Worm (Caenorhabditis elegans) whole organism, L2 larva: ENCODE data around the gene C35B1.4.

ENCODE experiments used
- C34F6.9 ChIP-seq: fragments of 150-350 bp; optimal IDR thresholded peaks from 2 replicates; lab custom pipeline; 2014; ENCODE audit warnings: missing biosample characterization, missing genetic modification characterization
- F13H6.1 ChIP-seq: sonication (generic microtip); optimal IDR thresholded peaks from 2 replicates; lab custom pipeline; 2016; ENCODE audit warnings: missing genetic modification characterization, missing compliant biosample characterization
- R02D3.7 ChIP-seq: fragments of 150-350 bp; optimal IDR thresholded peaks from 2 replicates; lab custom pipeline; 2014; ENCODE audit warnings: missing biosample characterization, missing genetic modification characterization
- Y55F3AM.14 ChIP-seq: fragments of 200-800 bp; sonication (Bioruptor generic); optimal IDR thresholded peaks from 2 replicates; lab custom pipeline; 2018; ENCODE audit warnings: mild to moderate bottlenecking, missing genetic modification characterization, missing compliant biosample characterization
- ZK546.5 ChIP-seq: sonication (generic microtip); optimal IDR thresholded peaks from 2 replicates; lab custom pipeline; 2017; ENCODE audit warnings: missing biosample characterization, missing genetic modification characterization
- alr-1 ChIP-seq: fragments of 150-350 bp; optimal IDR thresholded peaks from 2 replicates; lab custom pipeline; 2014; ENCODE audit warnings: missing biosample characterization, missing genetic modification characterization
- aly-2 ChIP-seq: fragments of 150-350 bp; optimal IDR thresholded peaks from 2 replicates; lab custom pipeline; 2014; ENCODE audit warnings: missing biosample characterization, missing genetic modification characterization
- ama-1 ChIP-seq: fragments of 150-350 bp; optimal IDR thresholded peaks from 2 replicates; lab custom pipeline; 2018; ENCODE audit warnings: inconsistent platforms
- ceh-82 ChIP-seq: fragments of 150-350 bp; optimal IDR thresholded peaks from 2 replicates; lab custom pipeline; 2014; ENCODE audit warnings: missing biosample characterization, missing genetic modification characterization
- crh-2 ChIP-seq: sonication (generic microtip); optimal IDR thresholded peaks from 2 replicates; lab custom pipeline; 2017; ENCODE audit warnings: missing biosample characterization, missing genetic modification characterization
- dmd-4 ChIP-seq: sonication (generic microtip); optimal IDR thresholded peaks from 2 replicates; lab custom pipeline; 2017; ENCODE audit warnings: missing biosample characterization, missing genetic modification characterization
- egl-27 ChIP-seq: sonication (generic microtip); optimal IDR thresholded peaks from 3 replicates; lab custom pipeline; 2017; ENCODE audit warnings: missing biosample characterization, missing genetic modification reagents, missing genetic modification characterization
- elt-1 ChIP-seq: fragments of 150-350 bp; optimal IDR thresholded peaks from 2 replicates; lab custom pipeline; 2014; ENCODE audit warnings: missing biosample characterization, missing genetic modification characterization
- elt-3 ChIP-seq: sonication (generic microtip); optimal IDR thresholded peaks from 2 replicates; lab custom pipeline; 2017; ENCODE audit warnings: missing biosample characterization, missing genetic modification characterization
- fos-1 ChIP-seq: fragments of 150-350 bp; optimal IDR thresholded peaks from 2 replicates; lab custom pipeline; 2014; ENCODE audit warnings: missing biosample characterization, missing genetic modification characterization
- gmeb-1 ChIP-seq: fragments of 150-350 bp; optimal IDR thresholded peaks from 2 replicates; lab custom pipeline; 2014; ENCODE audit warnings: missing biosample characterization, missing genetic modification characterization
- lin-11 ChIP-seq: fragments of 150-350 bp; sonication (generic microtip); optimal IDR thresholded peaks from 2 replicates; lab custom pipeline; 2014; ENCODE audit warnings: missing biosample characterization, missing genetic modification characterization, inconsistent platforms, mixed read lengths
- lin-13 ChIP-seq: fragments of 150-350 bp; optimal IDR thresholded peaks from 2 replicates; lab custom pipeline; 2014; ENCODE audit warnings: missing biosample characterization, missing genetic modification reagents, missing genetic modification characterization
- lin-39 ChIP-seq: fragments of 150-350 bp; optimal IDR thresholded peaks from 2 replicates; lab custom pipeline; 2014; ENCODE audit warnings: missing biosample characterization, missing genetic modification reagents, missing genetic modification characterization
- lsy-2 ChIP-seq, 2 experiments: fragments of 150-350 bp in 1 of 2; sonication (generic microtip) in 1 of 2; optimal IDR thresholded peaks; 2 replicates each; lab custom pipeline; 2014 to 2017; ENCODE audit warnings: missing biosample characterization in 2 of 2, missing genetic modification characterization in 2 of 2
- mab-5 ChIP-seq: fragments of 150-350 bp; optimal IDR thresholded peaks from 2 replicates; lab custom pipeline; 2014; ENCODE audit warnings: missing biosample characterization, missing genetic modification characterization
- mdl-1 ChIP-seq, 2 experiments: fragments of 150-350 bp in 1 of 2; sonication (generic microtip) in 1 of 2; optimal IDR thresholded peaks; 2 replicates each; lab custom pipeline; 2017; ENCODE audit warnings: missing biosample characterization in 2 of 2, missing genetic modification characterization in 2 of 2
- nhr-10 ChIP-seq: sonication (generic microtip); optimal IDR thresholded peaks from 2 replicates; lab custom pipeline; 2017; ENCODE audit warnings: missing biosample characterization, missing genetic modification characterization
- nhr-11 ChIP-seq: fragments of 150-350 bp; optimal IDR thresholded peaks from 2 replicates; lab custom pipeline; 2014; ENCODE audit warnings: missing biosample characterization, missing genetic modification characterization
- nhr-12 ChIP-seq: fragments of 150-350 bp; optimal IDR thresholded peaks from 2 replicates; lab custom pipeline; 2014; ENCODE audit warnings: missing biosample characterization, missing genetic modification characterization
- nhr-129 ChIP-seq: fragments of 150-350 bp; optimal IDR thresholded peaks from 2 replicates; lab custom pipeline; 2014; ENCODE audit warnings: missing biosample characterization, missing genetic modification characterization
- nhr-21 ChIP-seq: fragments of 150-350 bp; optimal IDR thresholded peaks from 2 replicates; lab custom pipeline; 2014; ENCODE audit warnings: missing biosample characterization, missing genetic modification characterization
- nhr-237 ChIP-seq: fragments of 150-350 bp; optimal IDR thresholded peaks from 2 replicates; lab custom pipeline; 2014; ENCODE audit warnings: missing biosample characterization, missing genetic modification characterization
- nhr-6 ChIP-seq: fragments of 150-350 bp; optimal IDR thresholded peaks from 2 replicates; lab custom pipeline; 2014; ENCODE audit warnings: missing biosample characterization, missing genetic modification characterization
- nhr-77 ChIP-seq: fragments of 150-350 bp; optimal IDR thresholded peaks from 2 replicates; lab custom pipeline; 2014; ENCODE audit warnings: missing biosample characterization, missing genetic modification characterization
- peb-1 ChIP-seq: fragments of 150-350 bp; optimal IDR thresholded peaks from 2 replicates; lab custom pipeline; 2014; ENCODE audit warnings: missing biosample characterization, missing genetic modification characterization
- sem-4 ChIP-seq: fragments of 150-350 bp; optimal IDR thresholded peaks from 2 replicates; lab custom pipeline; 2014; ENCODE audit warnings: missing biosample characterization, missing genetic modification reagents, missing genetic modification characterization
- skn-1 ChIP-seq: sonication (generic microtip); optimal IDR thresholded peaks from 2 replicates; lab custom pipeline; 2017; ENCODE audit warnings: missing biosample characterization, missing genetic modification characterization
- sma-3 ChIP-seq: sonication (generic microtip); optimal IDR thresholded peaks from 2 replicates; lab custom pipeline; 2016; ENCODE audit warnings: missing genetic modification reagents, missing genetic modification characterization, missing compliant biosample characterization
- sma-9 ChIP-seq, 2 experiments: fragments of 150-350 bp in 1 of 2; sonication (generic microtip) in 1 of 2; optimal IDR thresholded peaks; 2 replicates each; lab custom pipeline; 2014 to 2016; ENCODE audit warnings: missing genetic modification characterization in 2 of 2, mild to moderate bottlenecking in 1 of 2, missing biosample characterization in 1 of 2, missing compliant biosample characterization in 1 of 2, missing genetic modification reagents in 1 of 2, moderate library complexity in 1 of 2
- snpc-4 ChIP-seq: fragments of 150-350 bp; optimal IDR thresholded peaks from 2 replicates; lab custom pipeline; 2014; ENCODE audit warnings: missing biosample characterization, missing genetic modification characterization
- unc-39 ChIP-seq: fragments of 150-350 bp; optimal IDR thresholded peaks from 2 replicates; lab custom pipeline; 2014; ENCODE audit warnings: missing biosample characterization, missing genetic modification characterization
- unc-55 ChIP-seq: fragments of 150-350 bp; sonication (generic microtip); optimal IDR thresholded peaks from 3 replicates; lab custom pipeline; 2014; ENCODE audit warnings: missing biosample characterization, missing genetic modification reagents, missing genetic modification characterization
- unc-62 ChIP-seq: fragments of 150-350 bp; optimal IDR thresholded peaks from 2 replicates; lab custom pipeline; 2014; ENCODE audit warnings: missing biosample characterization, missing genetic modification reagents, missing genetic modification characterization
- zag-1 ChIP-seq: fragments of 150-350 bp; optimal IDR thresholded peaks from 2 replicates; lab custom pipeline; 2014; ENCODE audit warnings: missing biosample characterization, missing genetic modification characterization
- ztf-1 ChIP-seq: fragments of 200-800 bp; sonication (Bioruptor generic); conservative IDR thresholded peaks from 2 replicates; pipeline ENCODE4 v1.3.6; 2022; ENCODE audit warnings: missing genetic modification characterization, missing compliant biosample characterization
- ztf-4 ChIP-seq: fragments of 150-350 bp; optimal IDR thresholded peaks from 2 replicates; lab custom pipeline; 2014; ENCODE audit warnings: missing biosample characterization, missing genetic modification characterization

The C35B1.4 gene

ce11 chrIV:4034883-4035282, 44.7 kb upstream of the C35B1.4 start, which contains the start of gene hlh-30:
Gene hlh-30, minus strand, starts transcription at chrIV:4034951.
- no peak for TF ChIP-seq unc-39 (tag; lab: Kevin White, UChicago)
- TF ChIP-seq crh-2 (tag; lab: Kevin White, UChicago) = peak; percentile 38
- TF ChIP-seq lin-39 = no peak
- TF ChIP-seq lin-13 (GFP tag; lab: Kevin White, UChicago) = peak; percentile 20
- peak; percentile 48 for TF ChIP-seq nhr-129
- TF ChIP-seq nhr-11 (tag; lab: Kevin White, UChicago) = no peak
- TF ChIP-seq sma-9 (GFP tag; optimal IDR thresholded peaks at IDR 0.05; lab: Kevin White, UChicago) = peak; percentile 76
- no peak for TF ChIP-seq sma-9 (tag; optimal IDR thresholded peaks at IDR 0.05; lab: Kevin White, UChicago)
- no peak for TF ChIP-seq ceh-82 (tag; lab: Kevin White, UChicago)
- TF ChIP-seq ama-1 (lab: Kevin White, UChicago) = no peak
- no peak for TF ChIP-seq alr-1
- peak; percentile 7 for TF ChIP-seq ztf-4 (tag; lab: Kevin White, UChicago)
- TF ChIP-seq aly-2 (tag; lab: Kevin White, UChicago) = no peak
- TF ChIP-seq sem-4 (tag; lab: Kevin White, UChicago) = no peak
- TF ChIP-seq Y55F3AM.14 = peak; percentile 20
- TF ChIP-seq nhr-237 (tag; lab: Kevin White, UChicago) = no peak
- TF ChIP-seq R02D3.7 (tag; lab: Kevin White, UChicago) = no peak
- TF ChIP-seq elt-1 = no peak
- TF ChIP-seq fos-1 (tag; lab: Kevin White, UChicago) = peak; percentile 56
- peak; percentile 73 for TF ChIP-seq C34F6.9 (tag; lab: Kevin White, UChicago)
- no peak for TF ChIP-seq dmd-4 (tag; lab: Kevin White, UChicago)
- TF ChIP-seq gmeb-1 = no peak
- TF ChIP-seq unc-55 (GFP tag; lab: Kevin White, UChicago) = peak; percentile 76
- no peak for TF ChIP-seq ztf-1 (GFP tag; lab: Robert Waterston, UW)
- TF ChIP-seq zag-1 (tag; lab: Kevin White, UChicago) = peak; percentile 62
- peak; percentile 72 for TF ChIP-seq F13H6.1 (tag; lab: Kevin White, UChicago)
- TF ChIP-seq lsy-2 (tag; optimal IDR thresholded peaks at IDR 0.05; lab: Kevin White, UChicago) = peak; percentile 28 to 69
- peak; percentile 63 for TF ChIP-seq lin-11 (tag; lab: Kevin White, UChicago)
- peak; percentile 5 to 33 for TF ChIP-seq mdl-1 (tag; optimal IDR thresholded peaks at IDR 0.05; lab: Kevin White, UChicago)
- TF ChIP-seq nhr-6 (tag; lab: Kevin White, UChicago) = no peak
- no peak for TF ChIP-seq nhr-12 (tag; lab: Kevin White, UChicago)

ce11 chrIV:4039984-4040383, 39.6 kb upstream of the C35B1.4 start, which contains the start of gene F35F11.2:
Gene F35F11.2, plus strand, starts transcription at chrIV:4040284.
- TF ChIP-seq ZK546.5 (no peak), mdl-1 (tag; optimal IDR thresholded peaks at IDR 0.05; lab: Kevin White, UChicago) (no peak), nhr-12 (tag; lab: Kevin White, UChicago) (no peak), fos-1 (tag; lab: Kevin White, UChicago) (no peak), nhr-10 (tag; lab: Kevin White, UChicago) (no peak), snpc-4 (tag; lab: Kevin White, UChicago) (no peak), nhr-6 (tag; lab: Kevin White, UChicago) (no peak), sem-4 (tag; lab: Kevin White, UChicago) (no peak)

ce11 chrIV:4041006-4041405, 38.6 kb upstream of the C35B1.4 start:
- no peak for TF ChIP-seq skn-1 (tag; lab: Kevin White, UChicago)
- no peak for TF ChIP-seq F13H6.1 (tag; lab: Kevin White, UChicago)
- TF ChIP-seq nhr-77 (tag; lab: Kevin White, UChicago) = no peak
- TF ChIP-seq lin-13 (GFP tag; lab: Kevin White, UChicago) = no peak
- no peak for TF ChIP-seq unc-55 (GFP tag; lab: Kevin White, UChicago)
- no peak for TF ChIP-seq C34F6.9 (tag; lab: Kevin White, UChicago)
- TF ChIP-seq egl-27 (tag; lab: Kevin White, UChicago) = no peak

- no peak for TF ChIP-seq zag-1 (tag; lab: Kevin White, UChicago)
- peak; percentile 37 for TF ChIP-seq C34F6.9 (tag; lab: Kevin White, UChicago)
- no peak for TF ChIP-seq peb-1
- TF ChIP-seq nhr-10 (tag; lab: Kevin White, UChicago) = no peak
- peak; percentile 22 for TF ChIP-seq sma-3
- no peak for TF ChIP-seq nhr-21
- TF ChIP-seq ceh-82 (tag; lab: Kevin White, UChicago) = no peak
- peak; percentile 17 for TF ChIP-seq mab-5
- no peak for TF ChIP-seq sem-4 (tag; lab: Kevin White, UChicago)
- TF ChIP-seq lin-39 = no peak
- TF ChIP-seq F13H6.1 (tag; lab: Kevin White, UChicago) = peak; percentile 20
- peak; percentile 5 for TF ChIP-seq snpc-4 (tag; lab: Kevin White, UChicago)
- no peak for TF ChIP-seq nhr-77 (tag; lab: Kevin White, UChicago)
- TF ChIP-seq elt-1 = no peak
- TF ChIP-seq nhr-237 (tag; lab: Kevin White, UChicago) = no peak
- TF ChIP-seq lin-11 (tag; lab: Kevin White, UChicago) = no peak
- TF ChIP-seq lsy-2 (tag; optimal IDR thresholded peaks at IDR 0.05; lab: Kevin White, UChicago) = peak; percentile 6 to 63
- no peak for TF ChIP-seq sma-9 (GFP tag; optimal IDR thresholded peaks at IDR 0.05; lab: Kevin White, UChicago)
- no peak for TF ChIP-seq sma-9 (tag; optimal IDR thresholded peaks at IDR 0.05; lab: Kevin White, UChicago)
- TF ChIP-seq gmeb-1 = peak; percentile 89
- peak; percentile 58 for TF ChIP-seq unc-55 (GFP tag; lab: Kevin White, UChicago)
- TF ChIP-seq dmd-4 (tag; lab: Kevin White, UChicago) = no peak
- TF ChIP-seq elt-3 (tag; lab: Kevin White, UChicago) = no peak
- TF ChIP-seq nhr-11 (tag; lab: Kevin White, UChicago) = no peak
- TF ChIP-seq unc-62 (GFP tag; lab: Kevin White, UChicago) = no peak
Measured at ce11 chrIV:4042274-4042673, 37.3 kb upstream of the C35B1.4 start, which contains the start of gene cdc-73. Gene cdc-73, plus strand, starts transcription at chrIV:4042575.
